Worm (Caenorhabditis elegans) whole organism, L1 larva: ENCODE data around the gene T21H3.5.

Experiments
- C04F5.9 ChIP-seq: sonication (generic microtip); optimal IDR thresholded peaks from 2 replicates; lab custom pipeline; 2016; ENCODE audit warnings: missing genetic modification characterization, missing compliant biosample characterization
- C34B4.2 ChIP-seq: sonication (generic microtip); optimal IDR thresholded peaks from 2 replicates; lab custom pipeline; 2017; ENCODE audit warnings: mild to moderate bottlenecking, missing genetic modification characterization, missing compliant biosample characterization
- aha-1 ChIP-seq: fragments of 150-350 bp; optimal IDR thresholded peaks from 2 replicates; lab custom pipeline; 2014; ENCODE audit warnings: missing biosample characterization, missing genetic modification characterization
- alr-1 ChIP-seq: fragments of 200-800 bp; sonication (Bioruptor generic); optimal IDR thresholded peaks from 2 replicates; lab custom pipeline; 2018; ENCODE audit warnings: borderline replicate concordance, mild to moderate bottlenecking, missing genetic modification characterization, missing compliant biosample characterization
- ama-1 ChIP-seq: fragments of 150-350 bp; optimal IDR thresholded peaks from 2 replicates; lab custom pipeline; 2014
- blmp-1 ChIP-seq: fragments of 150-350 bp; optimal IDR thresholded peaks from 2 replicates; lab custom pipeline; 2014; ENCODE audit warnings: missing biosample characterization, missing genetic modification characterization
- ceh-8 ChIP-seq: fragments of 200-800 bp; sonication (Bioruptor generic); optimal IDR thresholded peaks from 2 replicates; lab custom pipeline; 2018; ENCODE audit warnings: mild to moderate bottlenecking, missing genetic modification characterization, moderate library complexity, missing compliant biosample characterization
- ceh-82 ChIP-seq, 3 experiments: fragments of 150-350 bp in 1 of 3; sonication (generic microtip) in 2 of 3; optimal IDR thresholded peaks; 2 replicates each; lab custom pipeline; 2014 to 2017; ENCODE audit warnings: missing biosample characterization in 3 of 3, missing genetic modification characterization in 3 of 3
- ceh-88 ChIP-seq: fragments of 200-800 bp; sonication (Bioruptor generic); IDR thresholded peaks from 2 replicates; pipeline ENCODE4 v1.3.6; 2022; ENCODE audit warnings: missing genetic modification characterization, missing compliant biosample characterization
- ces-1 ChIP-seq: fragments of 150-350 bp; optimal IDR thresholded peaks from 2 replicates; lab custom pipeline; 2014; ENCODE audit warnings: missing biosample characterization, missing genetic modification reagents, missing genetic modification characterization
- dsc-1 ChIP-seq: sonication (generic microtip); optimal IDR thresholded peaks from 2 replicates; lab custom pipeline; 2016; ENCODE audit warnings: mild to moderate bottlenecking, missing genetic modification characterization, missing compliant biosample characterization
- efl-1 ChIP-seq, 4 experiments: fragments of 150-350 bp; optimal IDR thresholded peaks in 3 of 4; peaks in 1 of 4; 1 replicate in 1 of 4; 2 replicates in 3 of 4; lab custom pipeline; 2014; ENCODE audit warnings: missing biosample characterization in 2 of 4, missing genetic modification characterization in 2 of 4, missing genetic modification reagents in 2 of 4
- efl-3 ChIP-seq: fragments of 200-800 bp; sonication (Bioruptor generic); optimal IDR thresholded peaks from 2 replicates; lab custom pipeline; 2018; ENCODE audit warnings: mild to moderate bottlenecking, missing genetic modification characterization, missing compliant biosample characterization
- egl-13 ChIP-seq: sonication (generic microtip); optimal IDR thresholded peaks from 2 replicates; lab custom pipeline; 2016; ENCODE audit warnings: missing genotype, missing genetic modification reagents, missing genetic modification characterization, missing compliant biosample characterization
- elt-2 ChIP-seq: sonication (generic microtip); optimal IDR thresholded peaks from 2 replicates; lab custom pipeline; 2016; ENCODE audit warnings: missing genetic modification characterization, mild to moderate bottlenecking, inconsistent platforms, missing compliant biosample characterization, missing genetic modification reagents
- fkh-10 ChIP-seq: sonication (generic microtip); optimal IDR thresholded peaks from 2 replicates; lab custom pipeline; 2017; ENCODE audit warnings: missing biosample characterization, missing genetic modification reagents, missing genetic modification characterization
- fkh-4 ChIP-seq: sonication (generic microtip); optimal IDR thresholded peaks from 2 replicates; lab custom pipeline; 2016; ENCODE audit warnings: missing compliant biosample characterization, missing genetic modification characterization, borderline replicate concordance
- fkh-8 ChIP-seq: sonication (generic microtip); optimal IDR thresholded peaks from 2 replicates; lab custom pipeline; 2016; ENCODE audit warnings: mild to moderate bottlenecking, missing genetic modification characterization, missing compliant biosample characterization
- fos-1 ChIP-seq: fragments of 150-350 bp; optimal IDR thresholded peaks from 2 replicates; lab custom pipeline; 2014; ENCODE audit warnings: missing biosample characterization, missing genetic modification characterization
- grh-1 ChIP-seq: fragments of 200-800 bp; sonication (Bioruptor generic); IDR thresholded peaks from 2 replicates; pipeline ENCODE4 v1.3.6; 2022; ENCODE audit warnings: missing genetic modification reagents, missing genetic modification characterization, missing compliant biosample characterization
- hlh-4 ChIP-seq: sonication (generic microtip); optimal IDR thresholded peaks from 2 replicates; lab custom pipeline; 2016; ENCODE audit warnings: mild to moderate bottlenecking, missing genetic modification characterization, missing compliant biosample characterization
- isw-1 ChIP-seq: fragments of 200-800 bp; sonication (Bioruptor generic); IDR thresholded peaks from 2 replicates; pipeline ENCODE4 v1.3.6; 2022; ENCODE audit warnings: missing genetic modification characterization, missing compliant biosample characterization
- jun-1 ChIP-seq: fragments of 150-350 bp; optimal IDR thresholded peaks from 2 replicates; lab custom pipeline; 2014; ENCODE audit warnings: missing biosample characterization, missing genetic modification reagents, missing genetic modification characterization
- lin-14 ChIP-seq: fragments of 200-800 bp; sonication (Bioruptor generic); optimal IDR thresholded peaks from 2 replicates; lab custom pipeline; 2018; ENCODE audit warnings: mild to moderate bottlenecking, missing genetic modification characterization, moderate library complexity, missing compliant biosample characterization
- lin-15B ChIP-seq: fragments of 150-350 bp; sonication (generic microtip); optimal IDR thresholded peaks from 3 replicates; lab custom pipeline; 2014; ENCODE audit warnings: missing biosample characterization, missing genetic modification characterization
- lin-39 ChIP-seq: fragments of 150-350 bp; optimal IDR thresholded peaks from 2 replicates; lab custom pipeline; 2014; ENCODE audit warnings: missing biosample characterization, missing genetic modification reagents, missing genetic modification characterization
- mab-9 ChIP-seq: fragments of 200-800 bp; sonication (Bioruptor generic); IDR thresholded peaks from 2 replicates; pipeline ENCODE4 v1.3.6; 2022; ENCODE audit warnings: missing genetic modification reagents, missing genetic modification characterization, missing compliant biosample characterization
- mef-2 ChIP-seq: fragments of 150-350 bp; optimal IDR thresholded peaks from 2 replicates; lab custom pipeline; 2014; ENCODE audit warnings: missing biosample characterization, missing genetic modification characterization
- mep-1 ChIP-seq: fragments of 150-350 bp; optimal IDR thresholded peaks from 2 replicates; lab custom pipeline; 2014; ENCODE audit warnings: missing biosample characterization, missing genetic modification characterization
- nhr-11 ChIP-seq: fragments of 150-350 bp; optimal IDR thresholded peaks from 2 replicates; lab custom pipeline; 2014; ENCODE audit warnings: missing biosample characterization, missing genetic modification characterization
- nhr-19 ChIP-seq: fragments of 200-800 bp; sonication (Bioruptor generic); conservative IDR thresholded peaks from 2 replicates; pipeline ENCODE4 v1.3.6; 2022; ENCODE audit warnings: missing genetic modification characterization, missing compliant biosample characterization
- nhr-20 ChIP-seq: sonication (generic microtip); optimal IDR thresholded peaks from 2 replicates; lab custom pipeline; 2016; ENCODE audit warnings: mild to moderate bottlenecking, missing genetic modification characterization, missing compliant biosample characterization
- nhr-47 ChIP-seq: sonication (generic microtip); optimal IDR thresholded peaks from 2 replicates; lab custom pipeline; 2016; ENCODE audit warnings: mild to moderate bottlenecking, missing genetic modification characterization, moderate library complexity, missing compliant biosample characterization
- nhr-71 ChIP-seq: sonication (generic microtip); optimal IDR thresholded peaks from 2 replicates; lab custom pipeline; 2016; ENCODE audit warnings: mild to moderate bottlenecking, missing genetic modification characterization, moderate library complexity, missing compliant biosample characterization
- nhr-77 ChIP-seq: fragments of 150-350 bp; optimal IDR thresholded peaks from 2 replicates; lab custom pipeline; 2014; ENCODE audit warnings: missing biosample characterization, missing genetic modification characterization
- nhr-90 ChIP-seq: sonication (generic microtip); optimal IDR thresholded peaks from 2 replicates; lab custom pipeline; 2016; ENCODE audit warnings: mild to moderate bottlenecking, missing genetic modification characterization, missing compliant biosample characterization; ENCODE audit not compliant: poor library complexity
- rnt-1 ChIP-seq: sonication (generic microtip); optimal IDR thresholded peaks from 2 replicates; lab custom pipeline; 2016; ENCODE audit warnings: mild to moderate bottlenecking, missing genetic modification characterization, moderate library complexity, missing compliant biosample characterization
- snu-23 ChIP-seq: sonication (generic microtip); optimal IDR thresholded peaks from 2 replicates; lab custom pipeline; 2016; ENCODE audit warnings: missing genetic modification characterization, missing compliant biosample characterization
- sptf-1 ChIP-seq: fragments of 150-350 bp; optimal IDR thresholded peaks from 2 replicates; lab custom pipeline; 2014; ENCODE audit warnings: missing biosample characterization, missing genetic modification characterization
- sup-37 ChIP-seq: fragments of 200-800 bp; sonication (Bioruptor generic); optimal IDR thresholded peaks from 2 replicates; lab custom pipeline; 2018; ENCODE audit warnings: mild to moderate bottlenecking, missing genetic modification characterization, missing compliant biosample characterization
- swsn-7 ChIP-seq: sonication (generic microtip); optimal IDR thresholded peaks from 2 replicates; lab custom pipeline; 2016; ENCODE audit warnings: missing genetic modification characterization, missing compliant biosample characterization
- tbx-2 ChIP-seq: sonication (generic microtip); optimal IDR thresholded peaks from 2 replicates; lab custom pipeline; 2016; ENCODE audit warnings: missing genetic modification characterization, missing compliant biosample characterization
- unc-62 ChIP-seq: fragments of 150-350 bp; optimal IDR thresholded peaks from 2 replicates; lab custom pipeline; 2014; ENCODE audit warnings: missing biosample characterization, missing genetic modification reagents, missing genetic modification characterization
- xbp-1 ChIP-seq: sonication (generic microtip); optimal IDR thresholded peaks from 2 replicates; lab custom pipeline; 2016; ENCODE audit warnings: missing genetic modification characterization, missing compliant biosample characterization
- ztf-11 ChIP-seq, 2 experiments: sonication (generic microtip); optimal IDR thresholded peaks; 2 replicates each; lab custom pipeline; 2016 to 2017; ENCODE audit warnings: missing genetic modification characterization in 2 of 2, missing biosample characterization in 1 of 2, missing compliant biosample characterization in 1 of 2
- ztf-4 ChIP-seq: fragments of 150-350 bp; optimal IDR thresholded peaks from 2 replicates; lab custom pipeline; 2014; ENCODE audit warnings: missing biosample characterization, missing genetic modification characterization

T21H3.5 gene

DNA sequence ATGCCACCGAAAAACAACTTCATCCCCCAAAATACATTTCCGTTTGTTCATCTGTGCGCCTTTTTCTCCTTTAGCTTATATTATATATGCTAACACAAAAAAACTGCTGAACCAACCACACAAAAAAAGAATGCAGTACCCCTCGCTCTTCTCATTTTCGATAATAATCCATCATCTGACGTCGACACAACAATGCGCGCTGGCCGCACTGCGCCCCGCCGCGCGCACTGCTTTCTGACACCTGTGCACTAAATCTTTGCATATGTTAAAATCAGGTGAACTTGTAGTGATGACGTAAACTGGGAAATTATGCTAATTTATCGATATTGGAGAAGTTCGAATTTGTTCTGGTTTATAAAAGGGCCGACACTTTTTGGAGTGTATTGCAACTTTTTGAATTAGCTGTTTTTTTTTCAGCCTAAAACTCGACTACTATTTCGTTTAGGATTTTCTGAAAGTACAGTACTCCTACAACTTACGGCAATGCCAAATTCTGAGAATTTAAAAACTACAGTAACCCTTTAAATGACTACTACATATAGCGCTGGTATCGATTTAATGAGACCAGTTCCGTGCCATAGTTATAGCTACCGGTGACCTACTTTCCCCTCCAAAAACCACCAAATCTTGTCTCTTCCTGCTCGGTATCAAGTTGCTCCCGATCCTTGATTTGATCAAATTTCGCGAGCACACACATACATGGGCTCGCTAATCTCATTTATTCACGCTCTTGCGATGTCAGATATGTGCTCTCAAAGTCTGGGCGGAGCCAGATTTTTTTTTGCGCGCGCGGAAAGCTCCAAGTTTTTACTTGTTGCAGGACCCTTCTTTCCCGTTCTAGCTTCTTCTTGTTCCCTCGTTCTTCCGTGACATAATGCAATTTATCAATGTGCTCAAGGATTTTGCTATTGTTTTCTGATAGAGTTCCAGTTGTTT, 14.1 kb downstream of the T21H3.5 start (continued):
- peak; percentile 34 for TF ChIP-seq ces-1
- TF ChIP-seq ama-1 (lab: Kevin White, UChicago): no peak
- TF ChIP-seq nhr-47 (tag; lab: Kevin White, UChicago): peak; percentile 64
- no peak for TF ChIP-seq aha-1 (tag; lab: Kevin White, UChicago)
- no peak for TF ChIP-seq elt-2 (tag; lab: Kevin White, UChicago)
- TF ChIP-seq mef-2 (tag; lab: Kevin White, UChicago): no peak
- TF ChIP-seq snu-23 (GFP tag; lab: Kevin White, UChicago): peak; percentile 52
- no peak for TF ChIP-seq xbp-1 (tag; lab: Kevin White, UChicago)
- peak; percentile 66 for TF ChIP-seq nhr-71
- TF ChIP-seq swsn-7 (tag; lab: Kevin White, UChicago): peak; percentile 32
- peak; percentile 89 for TF ChIP-seq fkh-10 (GFP tag; lab: Kevin White, UChicago)
- peak; percentile 78 for TF ChIP-seq lin-14 (GFP tag; lab: Kevin White, UChicago)
- TF ChIP-seq efl-1 (optimal IDR thresholded peaks at IDR 0.05; lab: Kevin White, UChicago): peak in 1 of 2 experiments; percentile 4
- no peak for TF ChIP-seq efl-1 (GFP tag; optimal IDR thresholded peaks at IDR 0.05 in 1 of 2; lab: Kevin White, UChicago)
- no peak for TF ChIP-seq alr-1
- peak; percentile 2 for TF ChIP-seq nhr-20 (tag; lab: Kevin White, UChicago)
- TF ChIP-seq sptf-1 (tag; lab: Kevin White, UChicago): no peak
- peak; percentile 13 for TF ChIP-seq mep-1 (tag; lab: Kevin White, UChicago)
- peak; percentile 91 for TF ChIP-seq fkh-8
- no peak for TF ChIP-seq nhr-11
- no peak for TF ChIP-seq nhr-90 (tag; lab: Kevin White, UChicago)
- no peak for TF ChIP-seq hlh-4
- TF ChIP-seq, all 84 proteins: peak for 16

- TF ChIP-seq efl-3 (no peak), mab-9 (GFP tag; lab: Robert Waterston, UW) (0 out of 2 replicates have a peak, but pooled peaks have one; percentile 23)
These were observed 21.8 kb downstream of the T21H3.5 start for ce11 chrV:1142251-1142650.

ce11 chrV:1141433-1141832, 22.7 kb downstream of the T21H3.5 start, which contains the start of gene cutl-22:
Gene cutl-22 (plus strand): TSS chrV:1141733.
- TF ChIP-seq unc-62: no peak
- TF ChIP-seq isw-1: no peak
- TF ChIP-seq ceh-88: no peak
- no peak for TF ChIP-seq C34B4.2 (tag; lab: Kevin White, UChicago)
- no peak for TF ChIP-seq grh-1
- no peak for TF ChIP-seq nhr-20 (tag; lab: Kevin White, UChicago)
- TF ChIP-seq rnt-1 (tag; lab: Kevin White, UChicago): no peak
- no peak for TF ChIP-seq C04F5.9 (tag; lab: Kevin White, UChicago)
- TF ChIP-seq ceh-82 (tag; optimal IDR thresholded peaks at IDR 0.05; lab: Kevin White, UChicago): no peak
- TF ChIP-seq fos-1 (tag; lab: Kevin White, UChicago): no peak
- no peak for TF ChIP-seq ztf-11 (tag; optimal IDR thresholded peaks at IDR 0.05; lab: Kevin White, UChicago)
- no peak for TF ChIP-seq egl-13 (tag; lab: Kevin White, UChicago)
- no peak for TF ChIP-seq lin-39

DNA sequence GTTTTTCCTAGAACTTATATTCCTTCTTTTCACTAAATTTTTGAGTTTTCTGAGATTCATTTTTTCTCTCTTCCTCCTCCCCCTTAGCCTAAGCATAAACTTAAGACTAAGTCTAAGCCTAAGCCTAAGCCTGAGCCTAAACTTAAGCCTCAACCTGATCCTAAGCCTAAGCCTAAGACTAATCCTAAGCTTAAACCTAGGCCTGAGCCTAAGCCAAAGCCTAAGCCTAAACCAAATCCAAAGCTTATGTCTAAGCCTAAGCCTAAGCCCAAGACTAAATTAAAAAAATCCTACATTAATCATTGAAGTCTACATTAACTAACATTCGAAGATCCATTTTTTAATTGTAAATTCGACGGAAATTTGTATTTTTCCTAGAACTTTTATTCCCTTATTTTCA, 23.3 kb downstream of the T21H3.5 start:
- TF ChIP-seq ceh-8 (no peak), rnt-1 (tag; lab: Kevin White, UChicago) (no peak), fkh-4 (tag; lab: Kevin White, UChicago) (no peak), elt-2 (tag; lab: Kevin White, UChicago) (no peak), mep-1 (tag; lab: Kevin White, UChicago) (no peak), jun-1 (tag; lab: Kevin White, UChicago) (no peak), nhr-90 (tag; lab: Kevin White, UChicago) (no peak), ztf-4 (no peak), dsc-1 (tag; lab: Kevin White, UChicago) (no peak), nhr-19 (GFP tag; lab: Robert Waterston, UW) (no peak), tbx-2 (no peak), C34B4.2 (tag; lab: Kevin White, UChicago) (no peak), nhr-77 (no peak), blmp-1 (tag; lab: Kevin White, UChicago) (no peak), isw-1 (no peak), lin-15B (tag; lab: Kevin White, UChicago) (no peak), sup-37 (GFP tag; lab: Kevin White, UChicago) (no peak), grh-1 (no peak), C04F5.9 (tag; lab: Kevin White, UChicago) (no peak), nhr-47 (tag; lab: Kevin White, UChicago) (no peak)
